Worm (Caenorhabditis elegans) whole organism, late embryonic: ENCODE measurements around the gene mrpl-44.

Source experiments
- F13H6.1 ChIP-seq: sonication (generic microtip); optimal IDR thresholded peaks from 2 replicates; lab custom pipeline; 2016; ENCODE audit warnings: missing genetic modification characterization, missing compliant biosample characterization
- ets-4 ChIP-seq: sonication (generic microtip); optimal IDR thresholded peaks from 2 replicates; lab custom pipeline; 2016; ENCODE audit warnings: missing genetic modification characterization, missing compliant biosample characterization
- hlh-15 ChIP-seq: sonication (generic microtip); optimal IDR thresholded peaks from 2 replicates; lab custom pipeline; 2016; ENCODE audit warnings: missing genetic modification characterization, missing compliant biosample characterization
- hlh-8 ChIP-seq: sonication (generic microtip); optimal IDR thresholded peaks from 2 replicates; lab custom pipeline; 2016; ENCODE audit warnings: missing genotype, missing genetic modification characterization, missing compliant biosample characterization
- nfya-1 ChIP-seq: sonication (generic microtip); optimal IDR thresholded peaks from 2 replicates; lab custom pipeline; 2017; ENCODE audit warnings: missing genetic modification characterization, mild to moderate bottlenecking, missing compliant biosample characterization, antibody characterized with exemption, moderate library complexity
- pros-1 ChIP-seq: fragments of 150-350 bp; optimal IDR thresholded peaks from 2 replicates; lab custom pipeline; 2014; ENCODE audit warnings: missing biosample characterization, missing genetic modification reagents, missing genetic modification characterization
- rnt-1 ChIP-seq: sonication (generic microtip); optimal IDR thresholded peaks from 2 replicates; lab custom pipeline; 2016; ENCODE audit warnings: missing genetic modification characterization, missing compliant biosample characterization
- tbx-7 ChIP-seq: sonication (generic microtip); optimal IDR thresholded peaks from 2 replicates; lab custom pipeline; 2016; ENCODE audit warnings: missing genotype, missing genetic modification characterization, missing compliant biosample characterization

mrpl-44 gene

ce11 chrIII:9035037-9035436, 54.1 kb downstream of the mrpl-44 start:
- TF ChIP-seq tbx-7 (tag; lab: Kevin White, UChicago) = no peak
- no peak for TF ChIP-seq rnt-1 (tag; lab: Kevin White, UChicago)
- no peak for TF ChIP-seq ets-4
- no peak for TF ChIP-seq pros-1 (tag; lab: Kevin White, UChicago)
- TF ChIP-seq hlh-8 (tag; lab: Kevin White, UChicago) = no peak
- no peak for TF ChIP-seq nfya-1 (tag; lab: Kevin White, UChicago)
- TF ChIP-seq hlh-15 = no peak
- no peak for TF ChIP-seq F13H6.1
